Worm (Caenorhabditis elegans) whole organism, young adult: ENCODE measurements around the gene C06E2.9.

Source experiments
- B0261.1 ChIP-seq: sonication (generic microtip); optimal IDR thresholded peaks from 2 replicates; lab custom pipeline; 2016; ENCODE audit warnings: mild to moderate bottlenecking, missing genetic modification characterization, moderate library complexity, missing compliant biosample characterization
- C17E4.6 ChIP-seq: fragments of 200-800 bp; sonication (Bioruptor generic); IDR thresholded peaks from 2 replicates; pipeline ENCODE4 v1.3.6; 2022; ENCODE audit warnings: missing genetic modification reagents, missing genetic modification characterization, missing compliant biosample characterization
- F10E7.11 ChIP-seq: sonication (generic microtip); optimal IDR thresholded peaks from 2 replicates; lab custom pipeline; 2017; ENCODE audit warnings: mild to moderate bottlenecking, missing genetic modification characterization, moderate library complexity, missing compliant biosample characterization
- F49E8.2 ChIP-seq: sonication (generic microtip); optimal IDR thresholded peaks from 3 replicates; lab custom pipeline; 2017; ENCODE audit warnings: missing genetic modification characterization, mild to moderate bottlenecking, missing compliant biosample characterization, antibody characterized with exemption, moderate library complexity; ENCODE audit not compliant: insufficient read depth
- Y95B8A.8 ChIP-seq: fragments of 200-800 bp; sonication (Bioruptor generic); IDR thresholded peaks from 2 replicates; pipeline ENCODE4 v1.3.6; 2022; ENCODE audit warnings: missing genetic modification reagents, missing genetic modification characterization, missing compliant biosample characterization
- ama-1 ChIP-seq, 3 experiments: fragments of 150-350 bp in 1 of 3; sonication (generic microtip) in 2 of 3; optimal IDR thresholded peaks; 2 replicates each; lab custom pipeline; 2014 to 2018; ENCODE audit warnings: missing biosample characterization in 2 of 3, missing genetic modification characterization in 2 of 3, missing genetic modification reagents in 2 of 3
- atf-7 ChIP-seq: sonication (generic microtip); optimal IDR thresholded peaks from 2 replicates; lab custom pipeline; 2017; ENCODE audit warnings: mild to moderate bottlenecking, missing genetic modification characterization, missing compliant biosample characterization
- athp-1 ChIP-seq: sonication (generic microtip); optimal IDR thresholded peaks from 2 replicates; lab custom pipeline; 2017; ENCODE audit warnings: mild to moderate bottlenecking, missing genetic modification characterization, missing compliant biosample characterization
- attf-3 ChIP-seq: fragments of 200-800 bp; sonication (Bioruptor generic); conservative IDR thresholded peaks from 2 replicates; pipeline ENCODE4 v1.3.6; 2022; ENCODE audit warnings: missing genetic modification reagents, missing genetic modification characterization, missing compliant biosample characterization
- bed-1 ChIP-seq: fragments of 200-800 bp; sonication (Bioruptor generic); IDR thresholded peaks from 2 replicates; pipeline ENCODE4 v1.3.6; 2022; ENCODE audit warnings: missing genetic modification reagents, missing genetic modification characterization, missing compliant biosample characterization
- bed-2 ChIP-seq: fragments of 200-800 bp; sonication (Bioruptor generic); IDR thresholded peaks from 2 replicates; pipeline ENCODE4 v1.3.6; 2022; ENCODE audit warnings: missing genetic modification reagents, missing genetic modification characterization, missing compliant biosample characterization
- ccch-3 ChIP-seq: fragments of 200-800 bp; sonication (Bioruptor generic); optimal IDR thresholded peaks from 2 replicates; lab custom pipeline; 2018; ENCODE audit warnings: mild to moderate bottlenecking, missing genetic modification characterization, missing compliant biosample characterization
- ceh-100 ChIP-seq: fragments of 200-800 bp; sonication (Bioruptor generic); IDR thresholded peaks from 2 replicates; pipeline ENCODE4 v1.3.6; 2022; ENCODE audit warnings: missing genetic modification reagents, missing genetic modification characterization, missing compliant biosample characterization
- ceh-27 ChIP-seq: fragments of 200-800 bp; sonication (Bioruptor generic); optimal IDR thresholded peaks from 2 replicates; lab custom pipeline; 2018; ENCODE audit warnings: mild to moderate bottlenecking, missing genetic modification characterization, moderate library complexity, missing compliant biosample characterization
- ceh-40 ChIP-seq: fragments of 200-800 bp; sonication (Bioruptor generic); IDR thresholded peaks from 2 replicates; pipeline ENCODE4 v1.3.6; 2022; ENCODE audit warnings: missing genetic modification characterization, missing compliant biosample characterization
- ceh-91 ChIP-seq: fragments of 200-800 bp; sonication (Bioruptor generic); IDR thresholded peaks from 2 replicates; pipeline ENCODE4 v1.3.6; 2022; ENCODE audit warnings: missing genetic modification reagents, missing genetic modification characterization, missing compliant biosample characterization
- chd-7 ChIP-seq: sonication (generic microtip); optimal IDR thresholded peaks from 2 replicates; lab custom pipeline; 2016; ENCODE audit warnings: mild to moderate bottlenecking, missing genetic modification characterization, moderate library complexity, missing compliant biosample characterization
- die-1 ChIP-seq: sonication (generic microtip); optimal IDR thresholded peaks from 2 replicates; lab custom pipeline; 2016; ENCODE audit warnings: missing genotype, mild to moderate bottlenecking, missing genetic modification characterization, missing compliant biosample characterization
- dox-1 ChIP-seq: fragments of 200-800 bp; sonication (Bioruptor generic); IDR thresholded peaks from 2 replicates; pipeline ENCODE4 v1.3.6; 2022; ENCODE audit warnings: missing genetic modification reagents, missing genetic modification characterization, missing compliant biosample characterization
- egl-18 ChIP-seq: fragments of 200-800 bp; sonication (Bioruptor generic); IDR thresholded peaks from 2 replicates; pipeline ENCODE4 v1.3.6; 2022; ENCODE audit warnings: missing genetic modification reagents, missing genetic modification characterization, missing compliant biosample characterization
- ets-4 ChIP-seq: fragments of 200-800 bp; sonication (Bioruptor generic); optimal IDR thresholded peaks from 2 replicates; lab custom pipeline; 2018; ENCODE audit warnings: mild to moderate bottlenecking, missing genetic modification characterization, missing compliant biosample characterization
- hlh-12 ChIP-seq: sonication (generic microtip); optimal IDR thresholded peaks from 2 replicates; lab custom pipeline; 2016; ENCODE audit warnings: missing genetic modification characterization, missing compliant biosample characterization
- hmg-1.2 ChIP-seq: fragments of 200-800 bp; sonication (Bioruptor generic); IDR thresholded peaks from 2 replicates; pipeline ENCODE4 v1.3.6; 2022; ENCODE audit warnings: missing genetic modification reagents, missing genetic modification characterization, missing compliant biosample characterization
- lin-54 ChIP-seq: fragments of 200-800 bp; sonication (Bioruptor generic); optimal IDR thresholded peaks from 2 replicates; lab custom pipeline; 2018; ENCODE audit warnings: mild to moderate bottlenecking, missing genetic modification characterization, missing compliant biosample characterization
- madf-10 ChIP-seq: sonication (generic microtip); optimal IDR thresholded peaks from 2 replicates; lab custom pipeline; 2016; ENCODE audit warnings: mild to moderate bottlenecking, missing genetic modification characterization, missing compliant biosample characterization
- madf-3 ChIP-seq: fragments of 200-800 bp; sonication (Bioruptor generic); IDR thresholded peaks from 2 replicates; pipeline ENCODE4 v1.3.6; 2022; ENCODE audit warnings: missing genetic modification reagents, missing genetic modification characterization, missing compliant biosample characterization
- mes-4 ChIP-seq: sonication (generic microtip); optimal IDR thresholded peaks from 2 replicates; lab custom pipeline; 2016; ENCODE audit warnings: missing genotype, missing genetic modification characterization, missing compliant biosample characterization
- nfyb-1 ChIP-seq: fragments of 200-800 bp; sonication (Bioruptor generic); IDR thresholded peaks from 2 replicates; pipeline ENCODE4 v1.3.6; 2022; ENCODE audit warnings: missing genetic modification reagents, missing genetic modification characterization, missing compliant biosample characterization
- nhr-120 ChIP-seq: fragments of 200-800 bp; sonication (Bioruptor generic); IDR thresholded peaks from 2 replicates; pipeline ENCODE4 v1.3.6; 2022; ENCODE audit warnings: missing genetic modification characterization, missing compliant biosample characterization
- nhr-179 ChIP-seq: sonication (generic microtip); optimal IDR thresholded peaks from 2 replicates; lab custom pipeline; 2016; ENCODE audit warnings: mild to moderate bottlenecking, missing genetic modification characterization, missing compliant biosample characterization
- nhr-90 ChIP-seq: sonication (generic microtip); optimal IDR thresholded peaks from 2 replicates; lab custom pipeline; 2016; ENCODE audit warnings: missing genotype, mild to moderate bottlenecking, missing genetic modification characterization, missing compliant biosample characterization
- pbrm-1 ChIP-seq: fragments of 200-800 bp; sonication (Bioruptor generic); IDR thresholded peaks from 2 replicates; pipeline ENCODE4 v1.3.6; 2022; ENCODE audit warnings: missing genetic modification reagents, missing genetic modification characterization, missing compliant biosample characterization
- rec-8 ChIP-seq, 2 experiments: sonication (generic microtip); optimal IDR thresholded peaks; 2 replicates each; lab custom pipeline; 2016; ENCODE audit warnings: mild to moderate bottlenecking in 2 of 2, missing genetic modification characterization in 2 of 2, missing genetic modification reagents in 2 of 2, missing genotype in 2 of 2, missing biosample characterization in 1 of 2, missing compliant biosample characterization in 1 of 2, moderate library complexity in 1 of 2
- repo-1 ChIP-seq: sonication (generic microtip); optimal IDR thresholded peaks from 2 replicates; lab custom pipeline; 2017; ENCODE audit warnings: mild to moderate bottlenecking, missing genetic modification characterization, missing compliant biosample characterization
- sdz-38 ChIP-seq: sonication (generic microtip); optimal IDR thresholded peaks from 2 replicates; lab custom pipeline; 2016; ENCODE audit warnings: missing genotype, missing genetic modification characterization, missing compliant biosample characterization
- snpc-1.1 ChIP-seq: sonication (generic microtip); optimal IDR thresholded peaks from 2 replicates; lab custom pipeline; 2017; ENCODE audit warnings: missing genetic modification characterization, mild to moderate bottlenecking, missing compliant biosample characterization, antibody characterized with exemption, moderate library complexity, missing genotype, missing genetic modification reagents; ENCODE audit not compliant: insufficient read depth
- snpc-1.3 ChIP-seq: sonication (generic microtip); optimal IDR thresholded peaks from 2 replicates; lab custom pipeline; 2017; ENCODE audit warnings: missing genetic modification characterization, mild to moderate bottlenecking, missing compliant biosample characterization, antibody characterized with exemption, moderate library complexity, missing genotype, missing genetic modification reagents; ENCODE audit not compliant: insufficient read depth
- sptf-2 ChIP-seq: fragments of 200-800 bp; sonication (Bioruptor generic); optimal IDR thresholded peaks from 2 replicates; lab custom pipeline; 2018; ENCODE audit warnings: mild to moderate bottlenecking, missing genetic modification characterization, missing compliant biosample characterization
- ztf-22 ChIP-seq: fragments of 200-800 bp; sonication (Bioruptor generic); optimal IDR thresholded peaks from 2 replicates; lab custom pipeline; 2018; ENCODE audit warnings: mild to moderate bottlenecking, missing genetic modification characterization, moderate library complexity, missing compliant biosample characterization
- ztf-25 ChIP-seq: fragments of 200-800 bp; sonication (Bioruptor generic); IDR thresholded peaks from 2 replicates; pipeline ENCODE4 v1.3.6; 2022; ENCODE audit warnings: missing genetic modification reagents, missing genetic modification characterization, missing compliant biosample characterization
- ztf-3 ChIP-seq: fragments of 200-800 bp; sonication (Bioruptor generic); optimal IDR thresholded peaks from 2 replicates; lab custom pipeline; 2018; ENCODE audit warnings: mild to moderate bottlenecking, missing genetic modification characterization, missing compliant biosample characterization

The C06E2.9 gene

ce11 chrX:8838176-8838575, 22.9 kb upstream of the C06E2.9 start (continued):
- TF ChIP-seq ztf-22 (GFP tag; lab: Kevin White, UChicago): no peak
- 0 out of 2 replicates have a peak, but pooled peaks have one; percentile 47 for TF ChIP-seq dox-1 (GFP tag; lab: Robert Waterston, UW)
- TF ChIP-seq snpc-1.1: no peak
- TF ChIP-seq nhr-120 (GFP tag; lab: Robert Waterston, UW): no peak
- no peak for TF ChIP-seq ceh-27 (GFP tag; lab: Kevin White, UChicago)
- TF ChIP-seq snpc-1.3 (tag; lab: Kevin White, UChicago): peak; percentile 30
- peak; percentile 40 for TF ChIP-seq nhr-90 (tag; lab: Kevin White, UChicago)
- TF ChIP-seq madf-10 (tag; lab: Kevin White, UChicago): peak; percentile 5
- TF ChIP-seq B0261.1 (tag; lab: Kevin White, UChicago): peak; percentile 70
- TF ChIP-seq C17E4.6 (GFP tag; lab: Robert Waterston, UW): no peak
- TF ChIP-seq mes-4: no peak
- no peak for TF ChIP-seq attf-3 (GFP tag; lab: Robert Waterston, UW)
- TF ChIP-seq egl-18 (GFP tag; lab: Robert Waterston, UW): no peak
- no peak for TF ChIP-seq atf-7 (tag; lab: Kevin White, UChicago)
- TF ChIP-seq die-1 (tag; lab: Kevin White, UChicago): peak; percentile 70
- TF ChIP-seq nhr-179 (tag; lab: Kevin White, UChicago): no peak
- TF ChIP-seq ets-4: no peak
- 0 out of 2 replicates have a peak, but pooled peaks have one; percentile 65 for TF ChIP-seq ceh-40 (GFP tag; lab: Robert Waterston, UW)
- TF ChIP-seq pbrm-1: peak; percentile 59; the same call in 1 of the 2 replicates
- no peak for TF ChIP-seq Y95B8A.8 (GFP tag; lab: Robert Waterston, UW)
- TF ChIP-seq chd-7 (tag; lab: Kevin White, UChicago): no peak
- TF ChIP-seq madf-3 (GFP tag; lab: Robert Waterston, UW): 0 out of 2 replicates have a peak, but pooled peaks have one; percentile 46
- TF ChIP-seq hmg-1.2 (GFP tag; lab: Robert Waterston, UW): peak; percentile 58
- 0 out of 2 replicates have a peak, but pooled peaks have one; percentile 49 for TF ChIP-seq bed-1 (GFP tag; lab: Robert Waterston, UW)
- peak; percentile 66; the same call in 1 of the 2 replicates for TF ChIP-seq ztf-25 (GFP tag; lab: Robert Waterston, UW)
- 0 out of 2 replicates have a peak, but pooled peaks have one; percentile 10 for TF ChIP-seq ceh-91 (GFP tag; lab: Robert Waterston, UW)
- no peak for TF ChIP-seq F10E7.11 (tag; lab: Kevin White, UChicago)

ce11 chrX:8843988-8844387, 17.1 kb upstream of the C06E2.9 start, which contains the start of gene ubc-23:
TSS of gene ubc-23 (plus strand) at chrX:8844288.
- TF ChIP-seq F10E7.11 (tag; lab: Kevin White, UChicago): no peak
- TF ChIP-seq rec-8 (tag; optimal IDR thresholded peaks at IDR 0.05; lab: Kevin White, UChicago): no peak
- TF ChIP-seq ama-1 (optimal IDR thresholded peaks at IDR 0.05; lab: Kevin White, UChicago): no peak
- TF ChIP-seq ama-1 (GFP tag; optimal IDR thresholded peaks at IDR 0.05; lab: Kevin White, UChicago): no peak
- no peak for TF ChIP-seq athp-1
- no peak for TF ChIP-seq repo-1 (tag; lab: Kevin White, UChicago)
- TF ChIP-seq ztf-3 (GFP tag; lab: Kevin White, UChicago): no peak
- no peak for TF ChIP-seq B0261.1 (tag; lab: Kevin White, UChicago)
- TF ChIP-seq hlh-12 (tag; lab: Kevin White, UChicago): no peak
- TF ChIP-seq sptf-2 (GFP tag; lab: Kevin White, UChicago): no peak
- no peak for TF ChIP-seq snpc-1.1
- TF ChIP-seq ztf-22 (GFP tag; lab: Kevin White, UChicago): no peak
- TF ChIP-seq lin-54: no peak
- TF ChIP-seq ceh-100 (GFP tag; lab: Robert Waterston, UW): no peak
- TF ChIP-seq sdz-38 (tag; lab: Kevin White, UChicago): no peak
- no peak for TF ChIP-seq bed-2 (GFP tag; lab: Robert Waterston, UW)
- no peak for TF ChIP-seq nfyb-1 (GFP tag; lab: Robert Waterston, UW)
- TF ChIP-seq ceh-91 (GFP tag; lab: Robert Waterston, UW): no peak
- TF ChIP-seq F49E8.2 (tag; lab: Kevin White, UChicago): no peak
- no peak for TF ChIP-seq ccch-3 (GFP tag; lab: Kevin White, UChicago)
